Fruit fly (Drosophila melanogaster) whole organism, prepupa: ENCODE measurements around the gene bab1.
A peak's percentile ranks its signal among the peaks of the same experiment; 100 is the strongest.

Experiments
- CG15336 ChIP-seq: fragments of 200-800 bp; sonication (Bioruptor generic); IDR thresholded peaks from 2 replicates; pipeline ENCODE4 v1.3.6; 2022; ENCODE audit warnings: missing biosample characterization, missing genetic modification characterization
- CG34406 ChIP-seq: fragments of 200-800 bp; sonication (Bioruptor generic); optimal IDR thresholded peaks from 3 replicates; lab custom pipeline; 2016; ENCODE audit warnings: missing biosample characterization, missing genetic modification characterization
- CG4318 ChIP-seq: fragments of 200-800 bp; sonication (Bioruptor generic); optimal IDR thresholded peaks from 3 replicates; lab custom pipeline; 2017; ENCODE audit warnings: missing biosample characterization, mild to moderate bottlenecking, missing genetic modification characterization
- Hr39 ChIP-seq: fragments of 200-800 bp; sonication (Bioruptor generic); optimal IDR thresholded peaks from 2 replicates; lab custom pipeline; 2016; ENCODE audit warnings: missing biosample characterization, missing genetic modification characterization

DNA sequence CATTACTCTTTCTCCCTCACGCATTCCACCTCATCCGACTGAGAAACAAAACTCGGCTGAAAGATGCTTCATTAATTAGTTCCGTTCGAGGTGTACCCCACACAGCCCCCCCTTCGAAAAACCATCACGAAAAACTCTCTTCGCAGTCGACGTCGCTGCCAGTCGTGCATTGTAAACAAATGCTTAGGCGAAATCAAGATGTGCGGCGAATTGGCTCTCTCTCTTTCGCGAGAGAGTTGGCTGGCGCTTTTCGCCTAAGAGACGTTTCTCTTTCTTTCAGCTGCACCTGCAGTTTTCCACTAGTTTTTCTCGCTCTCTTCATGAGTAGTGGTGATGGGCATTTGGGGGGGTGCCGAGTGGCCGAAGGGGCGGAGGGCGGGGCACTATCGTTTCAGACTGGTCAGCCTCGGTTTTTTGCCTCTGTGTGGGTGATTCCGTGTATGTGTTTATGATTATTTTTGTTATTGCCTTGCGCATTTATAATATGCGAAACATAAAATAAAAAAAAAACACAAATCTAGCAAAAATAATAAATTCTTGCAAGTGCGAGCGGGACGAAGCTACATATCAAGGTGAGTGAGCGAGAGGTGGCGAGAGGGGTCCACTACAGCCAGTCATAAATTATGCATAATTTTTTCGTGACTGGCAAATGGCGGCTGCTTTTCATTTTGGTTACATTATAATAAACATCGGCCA lies 1.6 kb upstream of the bab1 start:
- TF ChIP-seq CG4318 (no peak), CG15336 (GFP tag; lab: Robert Waterston, UW) (0 out of 2 replicates have a peak, but pooled peaks have one; percentile 8), Hr39 (GFP tag; lab: Kevin White, UChicago) (no peak), CG34406 (GFP tag; lab: Kevin White, UChicago) (no peak)
